Fruit fly (Drosophila melanogaster) whole organism, embryonic: ENCODE data around the gene CG31161.

Source experiments
- Atf3 ChIP-seq: fragments of 200-800 bp; sonication (Bioruptor generic); optimal IDR thresholded peaks from 3 replicates; lab custom pipeline; 2016; ENCODE audit warnings: missing biosample characterization, missing genetic modification characterization
- BEAF-32 ChIP-seq: fragments of 200-800 bp; sonication (Bioruptor generic); optimal IDR thresholded peaks from 3 replicates; lab custom pipeline; 2017; ENCODE audit warnings: missing biosample characterization, missing genetic modification characterization, mild to moderate bottlenecking, moderate library complexity, missing genetic modification reagents
- Bteb2 ChIP-seq: fragments of 200-800 bp; sonication (Bioruptor generic); optimal IDR thresholded peaks from 2 replicates; lab custom pipeline; 2016; ENCODE audit warnings: missing biosample characterization, missing genetic modification characterization
- CG10431 ChIP-seq: fragments of 200-800 bp; sonication (Bioruptor generic); optimal IDR thresholded peaks from 3 replicates; lab custom pipeline; 2018; ENCODE audit warnings: missing biosample characterization, mild to moderate bottlenecking, missing genetic modification characterization
- CG10543 ChIP-seq: fragments of 200-800 bp; sonication (Bioruptor generic); optimal IDR thresholded peaks from 3 replicates; lab custom pipeline; 2017; ENCODE audit warnings: missing biosample characterization, mild to moderate bottlenecking, missing genetic modification characterization, moderate library complexity
- CG11085 ChIP-seq: fragments of 200-800 bp; sonication (Bioruptor generic); IDR thresholded peaks from 2 replicates; pipeline ENCODE4 v1.3.6; 2022; ENCODE audit warnings: missing biosample characterization, missing genetic modification characterization
- CG11695 ChIP-seq: fragments of 200-800 bp; sonication (Bioruptor generic); IDR thresholded peaks from 3 replicates; pipeline ENCODE4 v1.3.6; 2022; ENCODE audit warnings: missing biosample characterization, missing genetic modification characterization
- CG12236 ChIP-seq: fragments of 200-800 bp; sonication (Bioruptor generic); optimal IDR thresholded peaks from 2 replicates; lab custom pipeline; 2016; ENCODE audit warnings: missing biosample characterization, missing genetic modification characterization
- CG13894 ChIP-seq: fragments of 200-800 bp; sonication (Bioruptor generic); optimal IDR thresholded peaks from 3 replicates; lab custom pipeline; 2018; ENCODE audit warnings: missing biosample characterization, mild to moderate bottlenecking, missing genetic modification characterization, moderate library complexity
- CG14014 ChIP-seq: fragments of 200-800 bp; sonication (Bioruptor generic); IDR thresholded peaks from 2 replicates; pipeline ENCODE4 v1.3.6; 2022; ENCODE audit warnings: missing biosample characterization, missing genetic modification characterization
- CG15514 ChIP-seq: fragments of 200-800 bp; sonication (Bioruptor generic); optimal IDR thresholded peaks from 3 replicates; lab custom pipeline; 2017; ENCODE audit warnings: missing biosample characterization, missing genetic modification characterization, mild to moderate bottlenecking, moderate library complexity, missing genetic modification reagents
- CG15601 ChIP-seq: fragments of 200-800 bp; sonication (Bioruptor generic); optimal IDR thresholded peaks from 3 replicates; lab custom pipeline; 2019; ENCODE audit warnings: missing biosample characterization, mild to moderate bottlenecking, missing genetic modification characterization, moderate library complexity
- CG16863 ChIP-seq: fragments of 200-800 bp; sonication (Bioruptor generic); optimal IDR thresholded peaks from 3 replicates; lab custom pipeline; 2016; ENCODE audit warnings: missing biosample characterization, missing genetic modification characterization
- CG17385 ChIP-seq: fragments of 200-800 bp; sonication (Bioruptor generic); optimal IDR thresholded peaks from 3 replicates; lab custom pipeline; 2018; ENCODE audit warnings: missing biosample characterization, mild to moderate bottlenecking, missing genetic modification characterization
- CG17912 ChIP-seq: fragments of 200-800 bp; sonication (Bioruptor generic); optimal IDR thresholded peaks from 2 replicates; lab custom pipeline; 2018; ENCODE audit warnings: missing biosample characterization, mild to moderate bottlenecking, missing genetic modification characterization
- CG2678 ChIP-seq: fragments of 200-800 bp; sonication (Bioruptor generic); optimal IDR thresholded peaks from 3 replicates; lab custom pipeline; 2019; ENCODE audit warnings: missing biosample characterization, mild to moderate bottlenecking, missing genetic modification characterization, moderate library complexity
- CG2875 ChIP-seq: fragments of 200-800 bp; sonication (Bioruptor generic); optimal IDR thresholded peaks from 2 replicates; lab custom pipeline; 2017; ENCODE audit warnings: missing biosample characterization, mild to moderate bottlenecking, missing genetic modification characterization, missing genetic modification reagents
- CG3281 ChIP-seq: fragments of 200-800 bp; sonication (Bioruptor generic); optimal IDR thresholded peaks from 3 replicates; lab custom pipeline; 2017; ENCODE audit warnings: missing biosample characterization, mild to moderate bottlenecking, missing genetic modification characterization
- CG42726 ChIP-seq: fragments of 200-800 bp; sonication (Bioruptor generic); IDR thresholded peaks from 2 replicates; pipeline ENCODE4 v1.3.6; 2022; ENCODE audit warnings: missing biosample characterization, missing genetic modification characterization; ENCODE audit not compliant: partially characterized antibody
- CG4854 ChIP-seq: fragments of 200-800 bp; sonication (Bioruptor generic); optimal IDR thresholded peaks from 2 replicates; lab custom pipeline; 2016; ENCODE audit warnings: missing biosample characterization, missing genetic modification characterization, inconsistent platforms
- CG5180 ChIP-seq: fragments of 200-800 bp; sonication (Bioruptor generic); optimal IDR thresholded peaks from 3 replicates; lab custom pipeline; 2017; ENCODE audit warnings: missing biosample characterization, missing genetic modification characterization, mild to moderate bottlenecking, moderate library complexity, missing genetic modification reagents
- CG7786 ChIP-seq: fragments of 200-800 bp; sonication (Bioruptor generic); optimal IDR thresholded peaks from 2 replicates; lab custom pipeline; 2016; ENCODE audit warnings: missing biosample characterization, missing genetic modification characterization
- CG8290 ChIP-seq, 3 experiments: fragments of 200-800 bp; sonication (Bioruptor generic); optimal IDR thresholded peaks; 2 replicates each; lab custom pipeline; 2016 to 2019; ENCODE audit warnings: missing biosample characterization in 3 of 3, missing genetic modification characterization in 3 of 3, mild to moderate bottlenecking in 2 of 3, moderate library complexity in 1 of 3
- CoRest ChIP-seq: fragments of 200-800 bp; sonication (Bioruptor generic); optimal IDR thresholded peaks from 3 replicates; lab custom pipeline; 2018; ENCODE audit warnings: missing biosample characterization, mild to moderate bottlenecking, missing genetic modification characterization, moderate library complexity
- Deaf1 ChIP-seq: fragments of 200-800 bp; optimal IDR thresholded peaks from 3 replicates; lab custom pipeline; 2019; ENCODE audit warnings: missing biosample characterization, mild to moderate bottlenecking, missing genetic modification characterization, moderate library complexity
- Dfd ChIP-seq, 2 experiments: fragments of >200 bp; optimal IDR thresholded peaks; 2 replicates each; lab custom pipeline; 2017; ENCODE audit warnings: missing biosample characterization in 2 of 2, missing genetic modification characterization in 2 of 2
- Dip2 ChIP-seq: fragments of 200-800 bp; sonication (Bioruptor generic); IDR thresholded peaks from 2 replicates; pipeline ENCODE4 v1.3.6; 2022; ENCODE audit warnings: missing biosample characterization, missing genetic modification characterization
- Fer1 ChIP-seq: fragments of 200-800 bp; sonication (Bioruptor generic); optimal IDR thresholded peaks from 2 replicates; lab custom pipeline; 2017; ENCODE audit warnings: missing biosample characterization, mild to moderate bottlenecking, missing genetic modification characterization
- Hr78 ChIP-seq, 2 experiments: fragments of 200-800 bp in 1 of 2; fragments of >200 bp in 1 of 2; sonication (Bioruptor generic) in 1 of 2; optimal IDR thresholded peaks; 2 replicates each; lab custom pipeline; 2017 to 2019; ENCODE audit warnings: missing biosample characterization in 2 of 2, missing genetic modification characterization in 2 of 2, mild to moderate bottlenecking in 1 of 2, moderate library complexity in 1 of 2
- Mad ChIP-seq: fragments of 200-800 bp; sonication (Bioruptor generic); optimal IDR thresholded peaks from 2 replicates; lab custom pipeline; 2016; ENCODE audit warnings: missing biosample characterization, missing genetic modification characterization
- Med ChIP-seq: fragments of 200-800 bp; sonication (Bioruptor generic); peaks from one replicate; lab custom pipeline; 2016; ENCODE audit warnings: missing biosample characterization, missing genetic modification characterization, mild to moderate bottlenecking, inconsistent platforms, moderate library complexity
- NfI ChIP-seq: fragments of 200-800 bp; sonication (Bioruptor generic); optimal IDR thresholded peaks from 3 replicates; lab custom pipeline; 2018; ENCODE audit warnings: missing biosample characterization, mild to moderate bottlenecking, missing genetic modification characterization, moderate library complexity
- Sox100B ChIP-seq: fragments of 200-800 bp; sonication (Bioruptor generic); optimal IDR thresholded peaks from 3 replicates; lab custom pipeline; 2018; ENCODE audit warnings: missing biosample characterization, mild to moderate bottlenecking, missing genetic modification characterization
- Xrp1 ChIP-seq: fragments of 200-800 bp; sonication (Bioruptor generic); IDR thresholded peaks from 2 replicates; pipeline ENCODE4 v1.3.6; 2022; ENCODE audit warnings: missing biosample characterization, missing genetic modification characterization
- YL-1 ChIP-seq: fragments of 200-800 bp; sonication (Bioruptor generic); optimal IDR thresholded peaks from 3 replicates; lab custom pipeline; 2017; ENCODE audit warnings: missing biosample characterization, mild to moderate bottlenecking, missing genetic modification characterization
- bcd ChIP-seq: fragments of 200-800 bp; sonication (Bioruptor generic); optimal IDR thresholded peaks from 2 replicates; lab custom pipeline; 2017; ENCODE audit warnings: missing biosample characterization, mild to moderate bottlenecking, missing genetic modification characterization
- dmrt99B ChIP-seq: fragments of 200-800 bp; sonication (Bioruptor generic); optimal IDR thresholded peaks from 2 replicates; lab custom pipeline; 2018; ENCODE audit warnings: missing biosample characterization, mild to moderate bottlenecking, missing genetic modification characterization, moderate library complexity
- fd3F ChIP-seq: fragments of 200-800 bp; sonication (Bioruptor generic); optimal IDR thresholded peaks from 2 replicates; lab custom pipeline; 2018; ENCODE audit warnings: missing biosample characterization, mild to moderate bottlenecking, missing genetic modification characterization, moderate library complexity
- hb ChIP-seq: fragments of 200-800 bp; sonication (Bioruptor generic); IDR thresholded peaks from 3 replicates; pipeline ENCODE4 v1.3.6; 2022; ENCODE audit warnings: missing biosample characterization, missing genetic modification characterization; ENCODE audit not compliant: partially characterized antibody
- hkb ChIP-seq, 2 experiments: fragments of 200-800 bp in 1 of 2; fragments of >200 bp in 1 of 2; sonication (Bioruptor generic) in 1 of 2; IDR thresholded peaks in 1 of 2; optimal IDR thresholded peaks in 1 of 2; 2 replicates each; pipeline versions ENCODE4 v1.3.6 to Lab custom; 2017 to 2022; ENCODE audit warnings: missing biosample characterization in 1 of 2, missing genetic modification characterization in 1 of 2
- kah ChIP-seq: fragments of 200-800 bp; sonication (Bioruptor generic); optimal IDR thresholded peaks from 2 replicates; lab custom pipeline; 2018; ENCODE audit warnings: missing biosample characterization, mild to moderate bottlenecking, missing genetic modification characterization
- kni ChIP-seq: fragments of 200-800 bp; sonication (Bioruptor generic); optimal IDR thresholded peaks from 3 replicates; lab custom pipeline; 2017; ENCODE audit warnings: mild to moderate bottlenecking, missing biosample characterization, missing genetic modification reagents, missing genetic modification characterization
- mirr ChIP-seq: fragments of 200-800 bp; sonication (Bioruptor generic); optimal IDR thresholded peaks from 3 replicates; lab custom pipeline; 2018; ENCODE audit warnings: missing biosample characterization, mild to moderate bottlenecking, missing genetic modification characterization
- otp ChIP-seq: fragments of 200-800 bp; sonication (Bioruptor generic); IDR thresholded peaks from 3 replicates; pipeline ENCODE4, ENCODE4 v1.3.6; 2022; ENCODE audit warnings: missing biosample characterization, missing genetic modification characterization
- sc ChIP-seq, 3 experiments: fragments of >200 bp in 2 of 3; fragments of 200-800 bp in 1 of 3; sonication (Bioruptor generic) in 1 of 3; optimal IDR thresholded peaks; 2 replicates in 2 of 3; 3 replicates in 1 of 3; lab custom pipeline; 2017; ENCODE audit warnings: mild to moderate bottlenecking in 1 of 3, missing biosample characterization in 1 of 3, missing genetic modification characterization in 1 of 3, missing genetic modification reagents in 1 of 3
- tio ChIP-seq: fragments of 200-800 bp; sonication (Bioruptor generic); optimal IDR thresholded peaks from 2 replicates; lab custom pipeline; 2017; ENCODE audit warnings: missing biosample characterization, missing genetic modification characterization, inconsistent platforms
- tup ChIP-seq: fragments of 200-800 bp; sonication (Bioruptor generic); optimal IDR thresholded peaks from 2 replicates; lab custom pipeline; 2016; ENCODE audit warnings: missing biosample characterization, mild to moderate bottlenecking, missing genetic modification characterization, moderate library complexity
- zfh1 ChIP-seq: fragments of 200-800 bp; sonication (Bioruptor generic); IDR thresholded peaks from 3 replicates; pipeline ENCODE4 v1.3.6; 2022; ENCODE audit warnings: missing biosample characterization, missing genetic modification characterization

Gene CG31161

DNA sequence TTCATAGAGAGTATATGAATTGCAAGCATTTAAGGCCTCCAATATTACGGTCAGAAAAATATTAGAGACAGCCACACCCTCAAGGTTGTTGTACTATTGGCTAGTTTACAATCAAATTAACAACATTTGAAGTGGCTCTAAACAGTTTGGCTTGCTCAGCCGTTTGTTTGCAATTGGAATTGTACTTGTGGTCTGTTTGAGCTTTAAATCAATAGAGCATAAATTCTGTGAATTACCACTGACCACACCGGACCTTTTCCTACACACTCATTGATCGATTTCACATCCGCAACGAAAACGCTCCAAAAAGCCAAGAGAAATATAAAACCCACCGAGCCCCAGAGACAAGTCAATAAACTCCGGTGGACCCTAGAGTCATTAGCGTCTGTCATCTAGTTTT lies 42.7 kb upstream of the CG31161 start (continued):
- TF ChIP-seq BEAF-32 (GFP tag; lab: Kevin White, UChicago) (no peak), CG2875 (peak; percentile 3), CoRest (tag; lab: Kevin White, UChicago) (peak; percentile 3), bcd (GFP tag; lab: Kevin White, UChicago) (no peak), CG4854 (no peak), CG3281 (GFP tag; lab: Kevin White, UChicago) (peak; percentile 0), CG12236 (GFP tag; lab: Kevin White, UChicago) (no peak), kni (peak; percentile 56), mirr (GFP tag; lab: Kevin White, UChicago) (no peak), zfh1 (GFP tag; lab: Robert Waterston, UW) (no peak), NfI (GFP tag; lab: Kevin White, UChicago) (no peak), dmrt99B (peak; percentile 13), Fer1 (GFP tag; lab: Kevin White, UChicago) (peak; percentile 29), Deaf1 (tag; lab: Kevin White, UChicago) (no peak), Med (peak; percentile 75), otp (peak; percentile 78), Hr78 (GFP tag; optimal IDR thresholded peaks at IDR 0.05; lab: Kevin White, UChicago) (peak in 1 of 2 experiments; percentile 7), kah (no peak), CG10543 (peak; percentile 24), CG7786 (GFP tag; lab: Kevin White, UChicago) (no peak), CG17912 (GFP tag; lab: Kevin White, UChicago) (peak; percentile 20), Mad (GFP tag; lab: Kevin White, UChicago) (no peak), CG8290 (GFP tag; optimal IDR thresholded peaks at IDR 0.05; lab: Kevin White, UChicago) (no peak), CG8290 (tag; optimal IDR thresholded peaks at IDR 0.05; lab: Kevin White, UChicago) (peak in 1 of 2 experiments; percentile 25), hkb (optimal IDR thresholded peaks at IDR 0.05; lab: Kevin White, UChicago) (no peak), hkb (GFP tag; IDR thresholded peaks at IDR 0.05; lab: Robert Waterston, UW) (peak; percentile 53; the same call in 1 of the 2 replicates), hb (GFP tag; lab: Robert Waterston, UW) (no peak), Atf3 (GFP tag; lab: Kevin White, UChicago) (no peak), tio (no peak), Xrp1 (GFP tag; lab: Robert Waterston, UW) (no peak), CG17385 (peak; percentile 38), CG15514 (GFP tag; lab: Kevin White, UChicago) (peak; percentile 17), CG42726 (GFP tag; lab: Robert Waterston, UW) (no peak), CG13894 (tag; lab: Kevin White, UChicago) (no peak), Dfd (GFP tag; optimal IDR thresholded peaks at IDR 0.05; lab: Kevin White, UChicago) (no peak), CG11695 (GFP tag; lab: Robert Waterston, UW) (no peak), tup (GFP tag; lab: Kevin White, UChicago) (no peak), Bteb2 (GFP tag; lab: Kevin White, UChicago) (no peak), fd3F (GFP tag; lab: Kevin White, UChicago) (peak; percentile 17), CG14014 (peak; percentile 41; the same call in 1 of the 2 replicates), CG11085 (GFP tag; lab: Robert Waterston, UW) (no peak), Dip2 (GFP tag; lab: Robert Waterston, UW) (no peak), CG2678 (tag; lab: Kevin White, UChicago) (peak; percentile 44), CG16863 (GFP tag; lab: Kevin White, UChicago) (no peak), CG5180 (GFP tag; lab: Kevin White, UChicago) (peak; percentile 52), YL-1 (GFP tag; lab: Kevin White, UChicago) (no peak), Sox100B (GFP tag; lab: Kevin White, UChicago) (peak; percentile 22), CG15601 (tag; lab: Kevin White, UChicago) (peak; percentile 47), CG10431 (GFP tag; lab: Kevin White, UChicago) (peak; percentile 47), sc (optimal IDR thresholded peaks at IDR 0.05; lab: Kevin White, UChicago) (no peak), sc (GFP tag; optimal IDR thresholded peaks at IDR 0.05; lab: Kevin White, UChicago) (no peak)
